Worm (Caenorhabditis elegans) whole organism, L2 larva: ENCODE data around the gene klp-13.

Experiments
- C34F6.9 ChIP-seq: fragments of 150-350 bp; optimal IDR thresholded peaks from 2 replicates; lab custom pipeline; 2014; ENCODE audit warnings: missing biosample characterization, missing genetic modification characterization
- F13H6.1 ChIP-seq: sonication (generic microtip); optimal IDR thresholded peaks from 2 replicates; lab custom pipeline; 2016; ENCODE audit warnings: missing genetic modification characterization, missing compliant biosample characterization
- Y55F3AM.14 ChIP-seq: fragments of 200-800 bp; sonication (Bioruptor generic); optimal IDR thresholded peaks from 2 replicates; lab custom pipeline; 2018; ENCODE audit warnings: mild to moderate bottlenecking, missing genetic modification characterization, missing compliant biosample characterization
- ZK546.5 ChIP-seq: sonication (generic microtip); optimal IDR thresholded peaks from 2 replicates; lab custom pipeline; 2017; ENCODE audit warnings: missing biosample characterization, missing genetic modification characterization
- aly-2 ChIP-seq: fragments of 150-350 bp; optimal IDR thresholded peaks from 2 replicates; lab custom pipeline; 2014; ENCODE audit warnings: missing biosample characterization, missing genetic modification characterization
- ama-1 ChIP-seq: fragments of 150-350 bp; optimal IDR thresholded peaks from 2 replicates; lab custom pipeline; 2018; ENCODE audit warnings: inconsistent platforms
- ceh-16 ChIP-seq: fragments of 150-350 bp; optimal IDR thresholded peaks from 2 replicates; lab custom pipeline; 2014; ENCODE audit warnings: missing biosample characterization, missing genetic modification characterization
- ceh-82 ChIP-seq: fragments of 150-350 bp; optimal IDR thresholded peaks from 2 replicates; lab custom pipeline; 2014; ENCODE audit warnings: missing biosample characterization, missing genetic modification characterization
- crh-2 ChIP-seq: sonication (generic microtip); optimal IDR thresholded peaks from 2 replicates; lab custom pipeline; 2017; ENCODE audit warnings: missing biosample characterization, missing genetic modification characterization
- dmd-4 ChIP-seq: sonication (generic microtip); optimal IDR thresholded peaks from 2 replicates; lab custom pipeline; 2017; ENCODE audit warnings: missing biosample characterization, missing genetic modification characterization
- egl-27 ChIP-seq: sonication (generic microtip); optimal IDR thresholded peaks from 3 replicates; lab custom pipeline; 2017; ENCODE audit warnings: missing biosample characterization, missing genetic modification reagents, missing genetic modification characterization
- elt-1 ChIP-seq: fragments of 150-350 bp; optimal IDR thresholded peaks from 2 replicates; lab custom pipeline; 2014; ENCODE audit warnings: missing biosample characterization, missing genetic modification characterization
- elt-3 ChIP-seq: sonication (generic microtip); optimal IDR thresholded peaks from 2 replicates; lab custom pipeline; 2017; ENCODE audit warnings: missing biosample characterization, missing genetic modification characterization
- lin-11 ChIP-seq: fragments of 150-350 bp; sonication (generic microtip); optimal IDR thresholded peaks from 2 replicates; lab custom pipeline; 2014; ENCODE audit warnings: missing biosample characterization, missing genetic modification characterization, inconsistent platforms, mixed read lengths
- lin-39 ChIP-seq: fragments of 150-350 bp; optimal IDR thresholded peaks from 2 replicates; lab custom pipeline; 2014; ENCODE audit warnings: missing biosample characterization, missing genetic modification reagents, missing genetic modification characterization
- lsy-2 ChIP-seq, 2 experiments: fragments of 150-350 bp in 1 of 2; sonication (generic microtip) in 1 of 2; optimal IDR thresholded peaks; 2 replicates each; lab custom pipeline; 2014 to 2017; ENCODE audit warnings: missing biosample characterization in 2 of 2, missing genetic modification characterization in 2 of 2
- mab-5 ChIP-seq: fragments of 150-350 bp; optimal IDR thresholded peaks from 2 replicates; lab custom pipeline; 2014; ENCODE audit warnings: missing biosample characterization, missing genetic modification characterization
- mdl-1 ChIP-seq, 2 experiments: fragments of 150-350 bp in 1 of 2; sonication (generic microtip) in 1 of 2; optimal IDR thresholded peaks; 2 replicates each; lab custom pipeline; 2017; ENCODE audit warnings: missing biosample characterization in 2 of 2, missing genetic modification characterization in 2 of 2
- nhr-10 ChIP-seq: sonication (generic microtip); optimal IDR thresholded peaks from 2 replicates; lab custom pipeline; 2017; ENCODE audit warnings: missing biosample characterization, missing genetic modification characterization
- nhr-11 ChIP-seq: fragments of 150-350 bp; optimal IDR thresholded peaks from 2 replicates; lab custom pipeline; 2014; ENCODE audit warnings: missing biosample characterization, missing genetic modification characterization
- nhr-12 ChIP-seq: fragments of 150-350 bp; optimal IDR thresholded peaks from 2 replicates; lab custom pipeline; 2014; ENCODE audit warnings: missing biosample characterization, missing genetic modification characterization
- nhr-129 ChIP-seq: fragments of 150-350 bp; optimal IDR thresholded peaks from 2 replicates; lab custom pipeline; 2014; ENCODE audit warnings: missing biosample characterization, missing genetic modification characterization
- nhr-21 ChIP-seq: fragments of 150-350 bp; optimal IDR thresholded peaks from 2 replicates; lab custom pipeline; 2014; ENCODE audit warnings: missing biosample characterization, missing genetic modification characterization
- nhr-237 ChIP-seq: fragments of 150-350 bp; optimal IDR thresholded peaks from 2 replicates; lab custom pipeline; 2014; ENCODE audit warnings: missing biosample characterization, missing genetic modification characterization
- nhr-25 ChIP-seq: fragments of 150-350 bp; sonication (generic microtip); optimal IDR thresholded peaks from 3 replicates; lab custom pipeline; 2014; ENCODE audit warnings: missing biosample characterization, missing genetic modification characterization
- peb-1 ChIP-seq: fragments of 150-350 bp; optimal IDR thresholded peaks from 2 replicates; lab custom pipeline; 2014; ENCODE audit warnings: missing biosample characterization, missing genetic modification characterization
- sem-4 ChIP-seq: fragments of 150-350 bp; optimal IDR thresholded peaks from 2 replicates; lab custom pipeline; 2014; ENCODE audit warnings: missing biosample characterization, missing genetic modification reagents, missing genetic modification characterization
- skn-1 ChIP-seq: sonication (generic microtip); optimal IDR thresholded peaks from 2 replicates; lab custom pipeline; 2017; ENCODE audit warnings: missing biosample characterization, missing genetic modification characterization
- sma-3 ChIP-seq: sonication (generic microtip); optimal IDR thresholded peaks from 2 replicates; lab custom pipeline; 2016; ENCODE audit warnings: missing genetic modification reagents, missing genetic modification characterization, missing compliant biosample characterization
- unc-39 ChIP-seq: fragments of 150-350 bp; optimal IDR thresholded peaks from 2 replicates; lab custom pipeline; 2014; ENCODE audit warnings: missing biosample characterization, missing genetic modification characterization
- unc-55 ChIP-seq: fragments of 150-350 bp; sonication (generic microtip); optimal IDR thresholded peaks from 3 replicates; lab custom pipeline; 2014; ENCODE audit warnings: missing biosample characterization, missing genetic modification reagents, missing genetic modification characterization
- unc-62 ChIP-seq: fragments of 150-350 bp; optimal IDR thresholded peaks from 2 replicates; lab custom pipeline; 2014; ENCODE audit warnings: missing biosample characterization, missing genetic modification reagents, missing genetic modification characterization
- zag-1 ChIP-seq: fragments of 150-350 bp; optimal IDR thresholded peaks from 2 replicates; lab custom pipeline; 2014; ENCODE audit warnings: missing biosample characterization, missing genetic modification characterization
- ztf-1 ChIP-seq: fragments of 200-800 bp; sonication (Bioruptor generic); conservative IDR thresholded peaks from 2 replicates; pipeline ENCODE4 v1.3.6; 2022; ENCODE audit warnings: missing genetic modification characterization, missing compliant biosample characterization
- ztf-11 ChIP-seq: sonication (generic microtip); optimal IDR thresholded peaks from 2 replicates; lab custom pipeline; 2017; ENCODE audit warnings: missing biosample characterization, missing genetic modification characterization
- ztf-4 ChIP-seq: fragments of 150-350 bp; optimal IDR thresholded peaks from 2 replicates; lab custom pipeline; 2014; ENCODE audit warnings: missing biosample characterization, missing genetic modification characterization

klp-13 gene

DNA sequence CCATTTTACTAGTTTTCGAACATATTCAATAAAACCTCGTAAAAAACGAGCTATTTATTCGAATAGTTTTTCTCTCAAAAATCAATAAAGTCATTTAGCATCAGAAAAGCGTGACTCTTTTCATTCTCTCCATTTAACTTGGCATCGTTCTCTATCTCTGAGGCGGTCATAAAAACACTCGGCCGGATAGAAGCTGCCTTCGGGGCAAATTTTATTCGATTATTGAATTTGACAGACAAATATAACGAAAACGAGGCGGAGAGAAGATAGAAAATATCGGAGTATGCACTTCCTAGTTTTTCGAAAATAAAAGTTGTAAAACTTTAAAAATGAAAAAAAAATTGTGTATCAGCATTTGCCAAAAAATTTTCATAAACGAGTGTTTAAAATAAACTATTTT is 9.6 kb upstream of the klp-13 start:
- TF ChIP-seq ztf-1 (GFP tag; lab: Robert Waterston, UW) (no peak), unc-62 (GFP tag; lab: Kevin White, UChicago) (no peak), crh-2 (tag; lab: Kevin White, UChicago) (peak; percentile 8), sem-4 (tag; lab: Kevin White, UChicago) (no peak), ZK546.5 (tag; lab: Kevin White, UChicago) (no peak), nhr-12 (no peak), peb-1 (tag; lab: Kevin White, UChicago) (no peak), nhr-237 (tag; lab: Kevin White, UChicago) (no peak), C34F6.9 (tag; lab: Kevin White, UChicago) (peak; percentile 3), lin-39 (tag; lab: Kevin White, UChicago) (no peak), ztf-4 (tag; lab: Kevin White, UChicago) (no peak)

DNA sequence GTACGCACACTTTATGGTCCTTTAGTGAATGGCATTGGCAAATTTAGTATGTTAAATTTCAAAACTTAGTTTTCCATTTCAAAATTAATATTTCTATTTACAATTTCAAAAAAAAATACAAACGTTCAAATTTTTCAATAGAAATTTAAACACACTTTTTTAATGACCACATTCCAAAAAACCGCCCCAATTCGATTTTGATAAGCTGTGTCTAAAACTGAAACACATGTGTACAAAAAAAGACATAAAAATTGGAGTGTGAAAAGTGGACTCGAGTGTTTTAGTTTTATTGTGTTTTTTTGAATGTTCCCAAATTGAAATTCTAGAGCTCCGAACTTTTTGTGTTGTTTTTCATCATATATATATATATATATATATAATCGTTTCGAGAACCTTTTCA is 9.1 kb upstream of the klp-13 start:
- TF ChIP-seq ama-1 (lab: Kevin White, UChicago) (no peak), skn-1 (no peak), dmd-4 (tag; lab: Kevin White, UChicago) (no peak), lin-11 (tag; lab: Kevin White, UChicago) (no peak), elt-1 (no peak), elt-3 (tag; lab: Kevin White, UChicago) (no peak), ztf-11 (tag; lab: Kevin White, UChicago) (no peak), C34F6.9 (tag; lab: Kevin White, UChicago) (no peak), ztf-4 (tag; lab: Kevin White, UChicago) (no peak), peb-1 (tag; lab: Kevin White, UChicago) (no peak), Y55F3AM.14 (no peak), ceh-16 (no peak)

DNA sequence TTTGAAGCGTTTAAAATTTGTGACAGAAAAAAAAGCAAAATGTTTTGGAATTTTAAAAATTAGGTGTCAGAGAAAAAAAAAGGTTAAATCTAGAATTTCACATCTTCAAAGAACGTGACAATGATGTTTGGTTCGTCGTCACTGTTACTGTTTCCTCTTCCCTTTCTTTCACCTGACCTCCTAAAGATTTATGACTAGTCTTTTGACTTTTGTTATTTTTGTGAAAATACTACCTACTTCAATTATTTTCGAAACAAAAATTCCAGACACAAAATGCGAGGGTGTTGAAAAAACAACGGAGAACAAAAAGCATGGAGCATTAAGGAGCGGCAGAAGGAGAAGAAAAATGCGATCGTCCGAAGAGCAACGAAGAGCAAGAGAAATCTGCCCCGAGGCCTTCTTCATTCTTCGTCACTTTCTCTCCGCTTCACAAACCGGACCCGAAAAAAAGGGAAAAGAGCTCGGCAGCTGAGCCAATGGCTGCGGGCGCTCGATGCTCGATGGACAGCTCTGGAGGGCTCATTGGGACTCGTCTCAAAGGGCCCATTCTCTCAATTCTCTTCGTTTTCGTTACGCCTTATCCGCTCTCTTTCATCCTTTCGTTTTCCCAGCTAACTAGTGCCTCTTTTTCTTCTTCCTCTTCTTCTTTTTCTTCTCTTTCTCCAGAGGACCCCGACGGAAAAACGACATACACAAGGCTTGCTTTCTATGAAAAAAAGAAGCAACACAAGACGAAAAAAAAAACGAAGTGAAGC is 8.4 kb upstream of the klp-13 start:
- TF ChIP-seq unc-55 (GFP tag; lab: Kevin White, UChicago) (peak; percentile 27), F13H6.1 (tag; lab: Kevin White, UChicago) (peak; percentile 54), lin-11 (tag; lab: Kevin White, UChicago) (no peak), nhr-129 (tag; lab: Kevin White, UChicago) (peak; percentile 54), ztf-4 (tag; lab: Kevin White, UChicago) (peak; percentile 4), lsy-2 (tag; optimal IDR thresholded peaks at IDR 0.05; lab: Kevin White, UChicago) (peak; percentile 35 to 60), nhr-25 (peak; percentile 39), aly-2 (tag; lab: Kevin White, UChicago) (no peak), zag-1 (tag; lab: Kevin White, UChicago) (peak; percentile 58), mdl-1 (tag; optimal IDR thresholded peaks at IDR 0.05; lab: Kevin White, UChicago) (no peak), C34F6.9 (tag; lab: Kevin White, UChicago) (peak; percentile 39), mab-5 (peak; percentile 49), egl-27 (tag; lab: Kevin White, UChicago) (peak; percentile 39), elt-1 (no peak), ZK546.5 (tag; lab: Kevin White, UChicago) (no peak), ztf-11 (tag; lab: Kevin White, UChicago) (no peak)

DNA sequence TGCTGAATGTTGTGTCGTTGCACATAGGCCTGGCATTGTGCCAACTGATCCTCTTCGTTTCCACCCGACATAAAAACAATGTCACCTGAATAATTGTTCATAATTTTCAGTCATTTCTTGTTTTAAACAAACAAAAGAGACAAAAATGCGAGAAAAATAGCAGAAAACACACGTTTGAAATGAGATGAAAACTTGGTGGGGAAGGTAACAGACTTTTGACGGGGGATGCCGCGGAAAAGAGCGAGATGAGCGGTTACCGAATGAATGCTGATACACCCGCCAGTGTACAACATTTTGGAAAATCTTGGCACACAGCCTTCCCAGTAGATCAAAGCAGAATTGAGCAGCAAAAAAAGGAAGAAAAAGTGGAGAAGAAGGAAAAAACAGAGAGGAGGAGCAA is 7.0 kb upstream of the klp-13 start, which contains the start of gene kin-2:
TSS of gene kin-2 (minus strand) at position 101 of the 400 bp plus-strand sequence.
- TF ChIP-seq nhr-11 (tag; lab: Kevin White, UChicago) (no peak), ceh-82 (tag; lab: Kevin White, UChicago) (no peak), mab-5 (no peak), egl-27 (tag; lab: Kevin White, UChicago) (no peak), nhr-25 (no peak), nhr-21 (tag; lab: Kevin White, UChicago) (no peak), dmd-4 (tag; lab: Kevin White, UChicago) (no peak), nhr-10 (no peak), C34F6.9 (tag; lab: Kevin White, UChicago) (no peak), ZK546.5 (tag; lab: Kevin White, UChicago) (no peak), lin-39 (tag; lab: Kevin White, UChicago) (no peak), unc-62 (GFP tag; lab: Kevin White, UChicago) (no peak), nhr-237 (tag; lab: Kevin White, UChicago) (no peak), sem-4 (tag; lab: Kevin White, UChicago) (no peak), ztf-11 (tag; lab: Kevin White, UChicago) (no peak), unc-39 (tag; lab: Kevin White, UChicago) (no peak), lin-11 (tag; lab: Kevin White, UChicago) (no peak), sma-3 (GFP tag; lab: Kevin White, UChicago) (no peak), unc-55 (GFP tag; lab: Kevin White, UChicago) (no peak)
- TF ChIP-seq, all 48 proteins: peak for 0
